Worm (Caenorhabditis elegans): Measurements from ENCODE around the gene Y43B11AR.3.

Y43B11AR.3 gene

DNA sequence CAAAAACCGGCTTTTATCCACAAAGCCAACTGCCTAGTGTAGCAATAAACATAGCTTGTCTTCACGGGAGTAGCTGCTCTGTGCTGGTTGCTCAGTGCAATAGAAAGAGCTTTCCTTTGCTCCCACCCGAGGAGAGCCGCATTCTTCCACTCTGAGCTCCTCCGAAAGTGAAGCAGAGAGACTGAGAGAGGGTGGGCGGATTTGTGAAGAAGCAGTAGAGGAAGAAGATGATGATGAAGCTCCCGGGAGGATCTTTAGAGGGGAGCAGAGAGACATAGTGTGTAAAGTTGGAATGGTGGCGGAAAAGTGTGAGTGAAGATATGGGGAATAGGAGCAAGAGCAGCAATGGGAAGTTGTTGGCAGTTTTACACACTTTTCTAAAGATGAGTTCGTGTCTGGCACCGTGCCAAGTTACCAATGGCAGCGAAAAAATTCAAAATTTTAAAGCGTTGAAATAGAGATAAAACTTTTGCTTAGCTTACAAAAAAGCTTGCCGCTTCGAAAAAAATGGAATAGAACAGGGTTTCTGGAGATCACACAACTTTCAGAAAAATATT, 15.1 kb upstream of the Y43B11AR.3 start, which contains the start of gene ZC477.4 (continued):
- no peak for TF ChIP-seq pha-4 (tag; optimal IDR thresholded peaks at IDR 0.05)
- no peak for TF ChIP-seq sox-4 (tag; optimal IDR thresholded peaks at IDR 0.05)
- no peak for TF ChIP-seq ceh-48 (tag; optimal IDR thresholded peaks at IDR 0.05)
- peak; percentile 25 for TF ChIP-seq ceh-34 (tag; optimal IDR thresholded peaks at IDR 0.05)
- TF ChIP-seq unc-55 (GFP tag; optimal IDR thresholded peaks at IDR 0.05): peak; percentile 72
- no peak for TF ChIP-seq sdc-2 (tag; optimal IDR thresholded peaks at IDR 0.05)
- peak; percentile 7 for TF ChIP-seq ceh-14 (tag; optimal IDR thresholded peaks at IDR 0.05)
- no peak for TF ChIP-seq madf-2 (tag; optimal IDR thresholded peaks at IDR 0.05)
- peak; percentile 7 for TF ChIP-seq ceh-31 (tag; optimal IDR thresholded peaks at IDR 0.05)
- TF ChIP-seq rnt-1 (tag; optimal IDR thresholded peaks at IDR 0.05): peak; percentile 77
- no peak for TF ChIP-seq ceh-2 (tag; optimal IDR thresholded peaks at IDR 0.05)
- TF ChIP-seq ceh-18 (tag; optimal IDR thresholded peaks at IDR 0.05): peak; percentile 89
- TF ChIP-seq ztf-16 (tag; optimal IDR thresholded peaks at IDR 0.05): no peak

DNA sequence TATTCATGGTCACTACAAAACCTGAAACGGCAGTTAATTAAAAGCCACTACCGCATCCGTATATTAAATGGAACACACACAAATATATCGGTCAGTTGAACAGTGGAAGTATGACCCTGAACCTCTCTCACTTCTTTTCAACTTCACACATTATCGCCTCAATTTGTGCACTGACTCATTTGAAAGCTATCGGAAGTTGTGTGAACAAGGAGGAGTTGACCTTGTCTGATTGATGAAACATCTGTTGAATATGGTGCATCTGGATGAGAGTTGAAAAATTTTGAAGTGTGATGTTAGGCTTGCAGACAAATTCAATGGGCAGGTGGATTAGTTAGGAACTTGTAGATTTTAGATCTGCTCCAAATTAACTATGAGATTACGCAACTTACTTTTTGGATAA, 13.9 kb upstream of the Y43B11AR.3 start:
- no peak for TF ChIP-seq hlh-6 (tag; optimal IDR thresholded peaks at IDR 0.05)
- no peak for TF ChIP-seq fkh-10 (GFP tag; optimal IDR thresholded peaks at IDR 0.05)
- TF ChIP-seq ceh-22 (tag; optimal IDR thresholded peaks at IDR 0.05): no peak
- TF ChIP-seq ceh-18 (tag; optimal IDR thresholded peaks at IDR 0.05): no peak

DNA sequence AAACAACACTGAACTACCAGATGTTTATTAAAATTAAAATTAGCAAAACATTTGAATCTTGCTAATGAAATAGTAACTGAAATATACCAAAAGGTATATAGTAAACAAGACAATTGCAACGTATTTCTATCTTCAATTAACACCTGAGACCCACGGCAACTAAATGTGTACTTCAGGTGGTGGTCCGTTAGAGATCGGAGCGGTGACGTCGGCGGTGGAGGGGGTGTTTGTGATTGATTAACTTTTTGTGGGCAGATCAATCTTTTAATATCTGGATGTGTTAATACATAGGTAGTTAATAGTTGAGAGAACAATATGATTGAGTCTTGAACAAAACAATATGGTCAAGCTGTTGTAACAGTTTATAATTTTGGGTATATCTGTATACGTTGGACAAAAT, 12.6 kb upstream of the Y43B11AR.3 start:
- TF ChIP-seq C08G9.2 (tag; optimal IDR thresholded peaks at IDR 0.05) (no peak), ceh-31 (tag; optimal IDR thresholded peaks at IDR 0.05) (no peak), dve-1 (tag; optimal IDR thresholded peaks at IDR 0.05) (no peak), pax-1 (tag; optimal IDR thresholded peaks at IDR 0.05) (no peak)

DNA sequence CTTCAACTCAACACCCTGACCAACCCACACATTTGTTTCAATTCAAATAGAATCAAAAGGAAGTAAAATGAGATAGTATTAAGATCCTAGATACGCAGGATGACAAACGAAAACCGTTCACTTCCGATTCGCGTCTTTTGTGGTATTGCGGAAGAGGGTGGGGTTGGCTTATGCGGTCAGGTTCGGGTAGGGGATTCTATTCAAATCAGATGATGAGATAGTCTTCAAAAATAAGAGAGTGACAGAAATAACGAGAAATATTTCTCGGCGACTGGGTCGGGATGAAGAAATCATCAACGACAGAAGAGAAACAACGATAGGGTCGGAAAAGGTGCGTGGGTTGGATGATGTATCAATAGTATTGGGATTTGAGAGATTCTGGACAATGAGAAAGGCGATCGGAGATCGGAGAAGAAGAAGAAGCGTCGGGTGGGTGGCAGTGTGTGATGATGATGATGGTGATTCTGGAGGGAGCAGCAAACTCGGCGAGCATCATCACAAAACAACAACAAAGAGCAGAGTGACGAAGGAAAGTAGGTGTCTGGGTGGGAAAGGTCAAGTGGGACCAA, 12.0 kb upstream of the Y43B11AR.3 start:
- TF ChIP-seq C08G9.2 (tag; optimal IDR thresholded peaks at IDR 0.05) (peak; percentile 5), rnt-1 (tag; optimal IDR thresholded peaks at IDR 0.05) (peak; percentile 75), ceh-31 (tag; optimal IDR thresholded peaks at IDR 0.05) (no peak), unc-55 (GFP tag; optimal IDR thresholded peaks at IDR 0.05) (peak; percentile 41), ceh-18 (tag; optimal IDR thresholded peaks at IDR 0.05) (peak; percentile 67), ref-2 (tag; optimal IDR thresholded peaks at IDR 0.05) (peak; percentile 34), ceh-9 (tag; optimal IDR thresholded peaks at IDR 0.05) (no peak), nfya-1 (tag; optimal IDR thresholded peaks at IDR 0.05) (peak; percentile 31), ttx-3 (tag; optimal IDR thresholded peaks at IDR 0.05) (no peak)

DNA sequence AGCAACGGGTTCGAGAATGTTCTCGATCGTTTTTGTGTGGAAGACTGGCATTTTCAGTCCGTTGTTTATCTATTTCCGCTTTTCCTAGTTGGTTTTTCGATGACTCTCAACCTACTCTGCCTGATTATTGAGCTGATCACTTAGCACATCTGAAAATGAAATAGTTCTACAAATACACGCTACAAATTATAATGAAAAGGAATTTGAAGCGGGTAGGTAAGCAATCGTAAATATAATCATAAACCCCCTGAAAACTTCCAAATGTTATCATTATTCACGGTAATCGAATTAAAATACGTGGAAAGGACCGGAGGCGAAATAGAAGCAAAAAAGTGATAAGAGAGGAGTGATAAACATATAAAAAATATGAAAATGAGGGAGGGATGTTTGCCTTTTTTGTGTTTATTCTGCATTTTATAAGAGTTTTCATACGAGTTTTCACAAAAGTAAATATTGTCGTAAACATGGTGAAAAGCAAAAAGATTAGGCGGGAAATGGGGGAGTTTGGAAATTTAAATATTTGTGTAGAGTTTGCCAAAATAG, 10.8 kb upstream of the Y43B11AR.3 start, which contains the start of gene deb-1:
deb-1 (minus strand) TSS at position 51 of the 543 bp plus-strand sequence.
- no peak for TF ChIP-seq hlh-15 (tag; optimal IDR thresholded peaks at IDR 0.05)
- TF ChIP-seq elt-2 (tag; optimal IDR thresholded peaks at IDR 0.05): peak; percentile 8
- no peak for TF ChIP-seq tbx-7 (tag; optimal IDR thresholded peaks at IDR 0.05)
- no peak for TF ChIP-seq C08G9.2 (tag; optimal IDR thresholded peaks at IDR 0.05)
- TF ChIP-seq pha-2 (tag; optimal IDR thresholded peaks at IDR 0.05): no peak
- no peak for TF ChIP-seq ets-4 (tag; optimal IDR thresholded peaks at IDR 0.05)
- TF ChIP-seq hlh-8 (tag; optimal IDR thresholded peaks at IDR 0.05): no peak

DNA sequence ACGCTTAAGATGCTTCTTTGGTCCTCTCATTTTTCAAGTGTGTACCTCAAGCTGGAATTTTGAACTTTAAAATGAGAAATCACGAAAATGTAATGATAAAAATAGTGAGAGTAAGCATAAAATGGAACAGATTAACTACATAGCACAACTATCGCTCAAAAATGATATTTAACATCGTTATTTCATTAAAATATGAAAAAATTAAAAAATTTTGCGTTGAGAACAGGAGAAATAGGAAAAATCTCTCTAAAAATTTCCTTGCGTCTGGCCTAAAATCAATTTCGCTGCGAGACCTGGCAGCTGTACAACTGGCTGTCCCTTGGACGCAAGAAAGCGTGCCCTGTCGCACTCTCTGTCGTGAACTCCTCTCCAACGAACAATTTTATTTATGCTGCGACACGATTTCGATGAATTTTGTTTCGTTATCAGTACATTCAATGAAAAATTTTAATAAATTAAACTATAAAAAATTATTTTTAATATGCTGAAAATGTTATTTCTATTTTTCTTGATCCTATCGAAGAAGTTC, 1.2 kb upstream of the Y43B11AR.3 start, which contains the start of gene rps-4:
rps-4 (minus strand) TSS at position 51 of the 529 bp plus-strand sequence.
- no peak for TF ChIP-seq che-1 (tag; optimal IDR thresholded peaks at IDR 0.05)
- peak; percentile 52 for TF ChIP-seq ref-2 (tag; optimal IDR thresholded peaks at IDR 0.05)
- no peak for TF ChIP-seq odd-2 (tag; optimal IDR thresholded peaks at IDR 0.05)
- no peak for TF ChIP-seq sdc-2 (tag; optimal IDR thresholded peaks at IDR 0.05)
- no peak for TF ChIP-seq ceh-9 (tag; optimal IDR thresholded peaks at IDR 0.05)
- TF ChIP-seq eyg-1 (tag; optimal IDR thresholded peaks at IDR 0.05): no peak
- TF ChIP-seq elt-2 (tag; optimal IDR thresholded peaks at IDR 0.05): peak; percentile 67
- TF ChIP-seq C08G9.2 (tag; optimal IDR thresholded peaks at IDR 0.05): no peak
- TF ChIP-seq ama-1 (optimal IDR thresholded peaks at IDR 0.05): no peak
- TF ChIP-seq dve-1 (tag; optimal IDR thresholded peaks at IDR 0.05): peak; percentile 26
- TF ChIP-seq ttx-3 (tag; optimal IDR thresholded peaks at IDR 0.05): no peak
- no peak for TF ChIP-seq ceh-2 (tag; optimal IDR thresholded peaks at IDR 0.05)
- peak; percentile 10 for TF ChIP-seq unc-55 (GFP tag; optimal IDR thresholded peaks at IDR 0.05)
- TF ChIP-seq ceh-34 (tag; optimal IDR thresholded peaks at IDR 0.05): peak; percentile 25
- TF ChIP-seq nhr-232 (tag; optimal IDR thresholded peaks at IDR 0.05): no peak
- TF ChIP-seq ets-4 (tag; optimal IDR thresholded peaks at IDR 0.05): no peak
- no peak for TF ChIP-seq npax-4 (tag; optimal IDR thresholded peaks at IDR 0.05)
- no peak for TF ChIP-seq pat-9 (tag; optimal IDR thresholded peaks at IDR 0.05)
- TF ChIP-seq T23F11.4 (GFP tag; optimal IDR thresholded peaks at IDR 0.05): no peak
- TF ChIP-seq ceh-22 (tag; optimal IDR thresholded peaks at IDR 0.05): no peak
- no peak for TF ChIP-seq ceh-30 (tag; optimal IDR thresholded peaks at IDR 0.05)
- no peak for TF ChIP-seq ceh-24 (tag; optimal IDR thresholded peaks at IDR 0.05)
- TF ChIP-seq lim-6 (tag; optimal IDR thresholded peaks at IDR 0.05): no peak
